Fruit fly (Drosophila melanogaster) whole organism, embryonic: ENCODE measurements around the gene AnxB9.

ENCODE experiments used
- Abd-B ChIP-seq: fragments of 200-800 bp; sonication (Bioruptor generic); optimal IDR thresholded peaks from 2 replicates; lab custom pipeline; 2018; ENCODE audit warnings: missing biosample characterization, mild to moderate bottlenecking, missing genetic modification characterization, moderate library complexity
- Blimp-1 ChIP-seq: fragments of 200-800 bp; sonication (Bioruptor generic); optimal IDR thresholded peaks from 3 replicates; lab custom pipeline; 2018; ENCODE audit warnings: missing biosample characterization, missing genetic modification characterization, mild to moderate bottlenecking, moderate library complexity, missing genetic modification reagents
- CG11696 ChIP-seq: fragments of 200-800 bp; sonication (Bioruptor generic); IDR thresholded peaks from 2 replicates; pipeline ENCODE4 v1.3.6; 2022; ENCODE audit warnings: missing biosample characterization, missing genetic modification characterization
- CG12219 ChIP-seq: fragments of 200-800 bp; sonication (Bioruptor generic); optimal IDR thresholded peaks from 3 replicates; lab custom pipeline; 2018; ENCODE audit warnings: missing biosample characterization, mild to moderate bottlenecking, missing genetic modification characterization
- CG12391 ChIP-seq: fragments of 200-800 bp; sonication (Bioruptor generic); optimal IDR thresholded peaks from 3 replicates; lab custom pipeline; 2018; ENCODE audit warnings: missing biosample characterization, mild to moderate bottlenecking, missing genetic modification characterization, moderate library complexity
- CG14860 ChIP-seq: fragments of 200-800 bp; sonication (Bioruptor generic); IDR thresholded peaks from 3 replicates; pipeline ENCODE4 v1.3.6; 2022; ENCODE audit warnings: missing biosample characterization, missing genetic modification characterization; ENCODE audit not compliant: partially characterized antibody
- CG15073 ChIP-seq: fragments of 200-800 bp; sonication (Bioruptor generic); optimal IDR thresholded peaks from 2 replicates; lab custom pipeline; 2016; ENCODE audit warnings: missing biosample characterization, missing genetic modification characterization
- CG15269 ChIP-seq: fragments of 200-800 bp; sonication (Bioruptor generic); optimal IDR thresholded peaks from 2 replicates; lab custom pipeline; 2018; ENCODE audit warnings: missing biosample characterization, mild to moderate bottlenecking, missing genetic modification characterization, moderate library complexity
- CG1647 ChIP-seq: fragments of 200-800 bp; sonication (Bioruptor generic); optimal IDR thresholded peaks from 3 replicates; lab custom pipeline; 2016; ENCODE audit warnings: missing biosample characterization, missing genetic modification characterization
- CG17359 ChIP-seq: fragments of 200-800 bp; sonication (Bioruptor generic); optimal IDR thresholded peaks from 3 replicates; lab custom pipeline; 2018; ENCODE audit warnings: missing biosample characterization, mild to moderate bottlenecking, missing genetic modification characterization, moderate library complexity
- CG17568 ChIP-seq: fragments of 200-800 bp; sonication (Bioruptor generic); optimal IDR thresholded peaks from 2 replicates; lab custom pipeline; 2018; ENCODE audit warnings: missing biosample characterization, mild to moderate bottlenecking, missing genetic modification characterization, moderate library complexity
- CG1792 ChIP-seq: fragments of 200-800 bp; sonication (Bioruptor generic); optimal IDR thresholded peaks from 2 replicates; lab custom pipeline; 2016; ENCODE audit warnings: missing biosample characterization, missing genetic modification characterization
- CG18011 ChIP-seq: fragments of 200-800 bp; sonication (Bioruptor generic); optimal IDR thresholded peaks from 2 replicates; lab custom pipeline; 2017; ENCODE audit warnings: missing biosample characterization, missing genetic modification characterization, mild to moderate bottlenecking, moderate library complexity, missing genotype
- CG18262 ChIP-seq: fragments of 200-800 bp; optimal IDR thresholded peaks from 3 replicates; lab custom pipeline; 2019; ENCODE audit warnings: missing biosample characterization, mild to moderate bottlenecking, missing genetic modification characterization, moderate library complexity
- CG18619 ChIP-seq: fragments of 200-800 bp; sonication (Bioruptor generic); optimal IDR thresholded peaks from 3 replicates; lab custom pipeline; 2017; ENCODE audit warnings: missing biosample characterization, mild to moderate bottlenecking, missing genetic modification characterization
- CG2120 ChIP-seq: fragments of 200-800 bp; sonication (Bioruptor generic); optimal IDR thresholded peaks from 3 replicates; lab custom pipeline; 2016; ENCODE audit warnings: missing biosample characterization, missing genetic modification characterization
- CG30020 ChIP-seq: fragments of 200-800 bp; optimal IDR thresholded peaks from 2 replicates; lab custom pipeline; 2019; ENCODE audit warnings: missing biosample characterization, mild to moderate bottlenecking, missing genetic modification characterization, moderate library complexity
- CG6175 ChIP-seq: fragments of 200-800 bp; sonication (Bioruptor generic); IDR thresholded peaks from 3 replicates; pipeline ENCODE4 v1.3.6; 2022; ENCODE audit warnings: missing biosample characterization, missing genetic modification characterization
- CG7963 ChIP-seq: fragments of 200-800 bp; sonication (Bioruptor generic); IDR thresholded peaks from 3 replicates; pipeline ENCODE4 v1.3.6; 2022; ENCODE audit warnings: missing biosample characterization, missing genetic modification characterization; ENCODE audit not compliant: partially characterized antibody
- CG9817 ChIP-seq: fragments of 200-800 bp; sonication (Bioruptor generic); optimal IDR thresholded peaks from 2 replicates; lab custom pipeline; 2018; ENCODE audit warnings: missing biosample characterization, mild to moderate bottlenecking, missing genetic modification characterization, moderate library complexity
- D19A ChIP-seq: fragments of 200-800 bp; optimal IDR thresholded peaks from 3 replicates; lab custom pipeline; 2019; ENCODE audit warnings: missing biosample characterization, mild to moderate bottlenecking, missing genetic modification characterization, moderate library complexity
- Dad ChIP-seq: fragments of 200-800 bp; sonication (Bioruptor generic); optimal IDR thresholded peaks from 3 replicates; lab custom pipeline; 2016; ENCODE audit warnings: missing biosample characterization, missing genetic modification characterization
- H15 ChIP-seq: fragments of 200-800 bp; sonication (Bioruptor generic); IDR thresholded peaks from 3 replicates; pipeline ENCODE4 v1.3.6; 2022; ENCODE audit warnings: missing biosample characterization, missing genetic modification characterization
- HHEX ChIP-seq: fragments of 200-800 bp; sonication (Bioruptor generic); optimal IDR thresholded peaks from 3 replicates; lab custom pipeline; 2017; ENCODE audit warnings: missing biosample characterization, mild to moderate bottlenecking, missing genetic modification characterization, missing genetic modification reagents
- Hr78 ChIP-seq, 2 experiments: fragments of 200-800 bp in 1 of 2; fragments of >200 bp in 1 of 2; sonication (Bioruptor generic) in 1 of 2; optimal IDR thresholded peaks; 2 replicates each; lab custom pipeline; 2017 to 2019; ENCODE audit warnings: missing biosample characterization in 2 of 2, missing genetic modification characterization in 2 of 2, mild to moderate bottlenecking in 1 of 2, moderate library complexity in 1 of 2
- Mes4 ChIP-seq: fragments of 200-800 bp; sonication (Bioruptor generic); optimal IDR thresholded peaks from 2 replicates; lab custom pipeline; 2016; ENCODE audit warnings: missing biosample characterization, missing genetic modification characterization
- TFAM ChIP-seq: fragments of 200-800 bp; sonication (Bioruptor generic); optimal IDR thresholded peaks from 2 replicates; lab custom pipeline; 2017; ENCODE audit warnings: missing biosample characterization, missing genetic modification characterization, inconsistent platforms
- abd-A ChIP-seq: fragments of 200-800 bp; sonication (Bioruptor generic); optimal IDR thresholded peaks from 3 replicates; lab custom pipeline; 2019; ENCODE audit warnings: missing biosample characterization, mild to moderate bottlenecking, missing genetic modification characterization, moderate library complexity
- amos ChIP-seq: fragments of 200-800 bp; sonication (Bioruptor generic); IDR thresholded peaks from 2 replicates; pipeline ENCODE4 v1.3.6; 2022; ENCODE audit warnings: missing biosample characterization, missing genetic modification characterization; ENCODE audit not compliant: partially characterized antibody
- ap ChIP-seq: fragments of 200-800 bp; sonication (Bioruptor generic); IDR thresholded peaks from 2 replicates; pipeline ENCODE4 v1.3.6; 2022; ENCODE audit warnings: missing biosample characterization, missing genetic modification characterization
- cg ChIP-seq: fragments of 200-800 bp; sonication (Bioruptor generic); optimal IDR thresholded peaks from 3 replicates; lab custom pipeline; 2019; ENCODE audit warnings: missing biosample characterization, mild to moderate bottlenecking, missing genetic modification characterization, moderate library complexity
- da ChIP-seq: fragments of 200-800 bp; sonication (Bioruptor generic); optimal IDR thresholded peaks from 2 replicates; lab custom pipeline; 2016; ENCODE audit warnings: missing biosample characterization, missing genetic modification characterization
- disco-r ChIP-seq: fragments of 200-800 bp; sonication (Bioruptor generic); optimal IDR thresholded peaks from 2 replicates; lab custom pipeline; 2016; ENCODE audit warnings: missing biosample characterization, missing genetic modification characterization
- gcm ChIP-seq: fragments of 200-800 bp; sonication (Bioruptor generic); optimal IDR thresholded peaks from 2 replicates; lab custom pipeline; 2019; ENCODE audit warnings: missing biosample characterization, mild to moderate bottlenecking, missing genetic modification characterization, moderate library complexity
- gcm2 ChIP-seq: fragments of 200-800 bp; sonication (Bioruptor generic); optimal IDR thresholded peaks from 2 replicates; lab custom pipeline; 2016; ENCODE audit warnings: missing biosample characterization, missing genetic modification characterization
- gem ChIP-seq: fragments of 200-800 bp; sonication (Bioruptor generic); optimal IDR thresholded peaks from 2 replicates; lab custom pipeline; 2019; ENCODE audit warnings: missing biosample characterization, mild to moderate bottlenecking, missing genetic modification characterization, moderate library complexity
- ind ChIP-seq: fragments of 200-800 bp; sonication (Bioruptor generic); optimal IDR thresholded peaks from 3 replicates; lab custom pipeline; 2016; ENCODE audit warnings: missing biosample characterization, missing genetic modification characterization
- lbe ChIP-seq: fragments of 200-800 bp; sonication (Bioruptor generic); optimal IDR thresholded peaks from 2 replicates; lab custom pipeline; 2016; ENCODE audit warnings: missing biosample characterization, mild to moderate bottlenecking, missing genetic modification characterization
- lola ChIP-seq, 3 experiments: fragments of >200 bp in 2 of 3; fragments of 200-800 bp in 1 of 3; sonication (Bioruptor generic) in 1 of 3; optimal IDR thresholded peaks; 2 replicates each; lab custom pipeline; 2017 to 2019; ENCODE audit warnings: missing biosample characterization in 3 of 3, missing genetic modification characterization in 3 of 3, mild to moderate bottlenecking in 1 of 3, moderate library complexity in 1 of 3
- mirr ChIP-seq: fragments of 200-800 bp; sonication (Bioruptor generic); optimal IDR thresholded peaks from 3 replicates; lab custom pipeline; 2018; ENCODE audit warnings: missing biosample characterization, mild to moderate bottlenecking, missing genetic modification characterization
- onecut ChIP-seq: fragments of 200-800 bp; sonication (Bioruptor generic); IDR thresholded peaks from 2 replicates; pipeline ENCODE4 v1.3.6; 2022; ENCODE audit warnings: missing biosample characterization, missing genetic modification characterization
- run ChIP-seq: fragments of 200-800 bp; sonication (Bioruptor generic); optimal IDR thresholded peaks from 3 replicates; lab custom pipeline; 2018; ENCODE audit warnings: missing biosample characterization, mild to moderate bottlenecking, missing genetic modification characterization
- schlank ChIP-seq: fragments of 200-800 bp; sonication (Bioruptor generic); optimal IDR thresholded peaks from 2 replicates; lab custom pipeline; 2018; ENCODE audit warnings: missing biosample characterization, mild to moderate bottlenecking, missing genetic modification characterization
- sim ChIP-seq: fragments of 200-800 bp; sonication (Bioruptor generic); IDR thresholded peaks from 2 replicates; pipeline ENCODE4 v1.3.6; 2022; ENCODE audit warnings: missing biosample characterization, missing genetic modification characterization
- tap ChIP-seq: fragments of 200-800 bp; optimal IDR thresholded peaks from 3 replicates; lab custom pipeline; 2019; ENCODE audit warnings: missing biosample characterization, mild to moderate bottlenecking, missing genetic modification characterization, moderate library complexity
- tio ChIP-seq: fragments of 200-800 bp; sonication (Bioruptor generic); optimal IDR thresholded peaks from 2 replicates; lab custom pipeline; 2017; ENCODE audit warnings: missing biosample characterization, missing genetic modification characterization, inconsistent platforms
- tll ChIP-seq, 2 experiments: fragments of 200-800 bp in 1 of 2; fragments of >200 bp in 1 of 2; sonication (Bioruptor generic) in 1 of 2; optimal IDR thresholded peaks; 2 replicates each; lab custom pipeline; 2017 to 2019; ENCODE audit warnings: missing biosample characterization in 2 of 2, missing genetic modification characterization in 2 of 2, mild to moderate bottlenecking in 1 of 2, moderate library complexity in 1 of 2
- vvl ChIP-seq: fragments of 200-800 bp; sonication (Bioruptor generic); IDR thresholded peaks from 2 replicates; pipeline ENCODE4 v1.3.6; 2022; ENCODE audit warnings: missing biosample characterization, missing genetic modification characterization

The AnxB9 gene

dm6 chr3R:21065010-21065695, at the start of gene AnxB9 (continued):
- TF ChIP-seq CG1792 (GFP tag; lab: Kevin White, UChicago) (no peak), abd-A (tag; lab: Kevin White, UChicago) (peak; percentile 15), HHEX (peak; percentile 19), Dad (GFP tag; lab: Kevin White, UChicago) (peak; percentile 8), CG1647 (GFP tag; lab: Kevin White, UChicago) (no peak), CG12219 (GFP tag; lab: Kevin White, UChicago) (peak; percentile 28), amos (GFP tag; lab: Robert Waterston, UW) (peak; percentile 82; the same call in 1 of the 2 replicates), gcm (no peak), CG12391 (tag; lab: Kevin White, UChicago) (peak; percentile 13), CG15269 (tag; lab: Kevin White, UChicago) (peak; percentile 51), CG18619 (GFP tag; lab: Kevin White, UChicago) (peak; percentile 6), Hr78 (GFP tag; optimal IDR thresholded peaks at IDR 0.05; lab: Kevin White, UChicago) (no peak), ind (GFP tag; lab: Kevin White, UChicago) (no peak), CG18011 (no peak), vvl (peak; percentile 59), tll (GFP tag; optimal IDR thresholded peaks at IDR 0.05; lab: Kevin White, UChicago) (no peak), Mes4 (peak; percentile 45), tap (peak; percentile 30), CG2120 (GFP tag; lab: Kevin White, UChicago) (no peak), Abd-B (GFP tag; lab: Kevin White, UChicago) (no peak), gem (tag; lab: Kevin White, UChicago) (no peak), CG18262 (no peak), D19A (tag; lab: Kevin White, UChicago) (peak; percentile 4), CG17359 (tag; lab: Kevin White, UChicago) (peak; percentile 40), H15 (GFP tag; lab: Robert Waterston, UW) (no peak), CG30020 (tag; lab: Kevin White, UChicago) (no peak), CG7963 (peak; percentile 54; the same call in 2 of the 3 replicates), lola (GFP tag; optimal IDR thresholded peaks at IDR 0.05; lab: Kevin White, UChicago) (no peak), CG17568 (GFP tag; lab: Kevin White, UChicago) (peak; percentile 67), Blimp-1 (GFP tag; lab: Kevin White, UChicago) (peak; percentile 18), cg (GFP tag; lab: Kevin White, UChicago) (no peak), schlank (peak; percentile 39), onecut (peak; percentile 60), lbe (peak; percentile 68), CG11696 (GFP tag; lab: Robert Waterston, UW) (peak; percentile 31; the same call in 1 of the 2 replicates), CG9817 (no peak), sim (GFP tag; lab: Robert Waterston, UW) (no peak), ap (GFP tag; lab: Robert Waterston, UW) (no peak), TFAM (GFP tag; lab: Kevin White, UChicago) (no peak), run (tag; lab: Kevin White, UChicago) (peak; percentile 47), CG14860 (no peak; the same call in 1 of the 3 replicates), CG6175 (no peak), CG15073 (no peak), disco-r (GFP tag; lab: Kevin White, UChicago) (no peak), tio (GFP tag; lab: Kevin White, UChicago) (no peak), mirr (GFP tag; lab: Kevin White, UChicago) (peak; percentile 40), gcm2 (GFP tag; lab: Kevin White, UChicago) (no peak), da (GFP tag; lab: Kevin White, UChicago) (no peak)
